Worm (Caenorhabditis elegans) whole organism, L1 larva: ENCODE measurements around the gene folt-1.

Experiments used
- Y116A8C.19 ChIP-seq: sonication (generic microtip); optimal IDR thresholded peaks from 2 replicates; lab custom pipeline; 2016; ENCODE audit warnings: missing compliant biosample characterization, missing genetic modification characterization, borderline replicate concordance
- aha-1 ChIP-seq: fragments of 150-350 bp; optimal IDR thresholded peaks from 2 replicates; lab custom pipeline; 2014; ENCODE audit warnings: missing biosample characterization, missing genetic modification characterization
- ama-1 ChIP-seq: fragments of 150-350 bp; optimal IDR thresholded peaks from 2 replicates; lab custom pipeline; 2014
- blmp-1 ChIP-seq: fragments of 150-350 bp; optimal IDR thresholded peaks from 2 replicates; lab custom pipeline; 2014; ENCODE audit warnings: missing biosample characterization, missing genetic modification characterization
- ceh-63 ChIP-seq: fragments of 200-800 bp; sonication (Bioruptor generic); optimal IDR thresholded peaks from 2 replicates; lab custom pipeline; 2018; ENCODE audit warnings: mild to moderate bottlenecking, missing genetic modification characterization, missing compliant biosample characterization
- ceh-8 ChIP-seq: fragments of 200-800 bp; sonication (Bioruptor generic); optimal IDR thresholded peaks from 2 replicates; lab custom pipeline; 2018; ENCODE audit warnings: mild to moderate bottlenecking, missing genetic modification characterization, moderate library complexity, missing compliant biosample characterization
- dpl-1 ChIP-seq, 3 experiments: fragments of 150-350 bp in 2 of 3; sonication (generic microtip) in 1 of 3; optimal IDR thresholded peaks; 2 replicates each; lab custom pipeline; 2014 to 2017; ENCODE audit warnings: missing biosample characterization in 3 of 3, missing genetic modification characterization in 3 of 3, missing genetic modification reagents in 3 of 3
- dsc-1 ChIP-seq: sonication (generic microtip); optimal IDR thresholded peaks from 2 replicates; lab custom pipeline; 2016; ENCODE audit warnings: mild to moderate bottlenecking, missing genetic modification characterization, missing compliant biosample characterization
- efl-1 ChIP-seq, 4 experiments: fragments of 150-350 bp; optimal IDR thresholded peaks in 3 of 4; peaks in 1 of 4; 1 replicate in 1 of 4; 2 replicates in 3 of 4; lab custom pipeline; 2014; ENCODE audit warnings: missing biosample characterization in 2 of 4, missing genetic modification characterization in 2 of 4, missing genetic modification reagents in 2 of 4
- egl-13 ChIP-seq: sonication (generic microtip); optimal IDR thresholded peaks from 2 replicates; lab custom pipeline; 2016; ENCODE audit warnings: missing genotype, missing genetic modification reagents, missing genetic modification characterization, missing compliant biosample characterization
- egl-27 ChIP-seq, 2 experiments: fragments of 150-350 bp in 1 of 2; sonication (generic microtip); optimal IDR thresholded peaks; 3 replicates each; lab custom pipeline; 2017 to 2018; ENCODE audit warnings: missing biosample characterization in 2 of 2, missing genetic modification characterization in 2 of 2, missing genetic modification reagents in 2 of 2
- elt-2 ChIP-seq: sonication (generic microtip); optimal IDR thresholded peaks from 2 replicates; lab custom pipeline; 2016; ENCODE audit warnings: missing genetic modification characterization, mild to moderate bottlenecking, inconsistent platforms, missing compliant biosample characterization, missing genetic modification reagents
- elt-3 ChIP-seq, 6 experiments: fragments of 150-350 bp in 1 of 6; sonication (generic microtip); optimal IDR thresholded peaks; 2 replicates each; lab custom pipeline; 2017 to 2018; ENCODE audit warnings: missing biosample characterization in 6 of 6, missing genetic modification characterization in 6 of 6, inconsistent platforms in 1 of 6
- fkh-10 ChIP-seq: sonication (generic microtip); optimal IDR thresholded peaks from 2 replicates; lab custom pipeline; 2017; ENCODE audit warnings: missing biosample characterization, missing genetic modification reagents, missing genetic modification characterization
- grh-1 ChIP-seq: fragments of 200-800 bp; sonication (Bioruptor generic); IDR thresholded peaks from 2 replicates; pipeline ENCODE4 v1.3.6; 2022; ENCODE audit warnings: missing genetic modification reagents, missing genetic modification characterization, missing compliant biosample characterization
- hlh-4 ChIP-seq: sonication (generic microtip); optimal IDR thresholded peaks from 2 replicates; lab custom pipeline; 2016; ENCODE audit warnings: mild to moderate bottlenecking, missing genetic modification characterization, missing compliant biosample characterization
- irx-1 ChIP-seq: sonication (generic microtip); optimal IDR thresholded peaks from 2 replicates; lab custom pipeline; 2016; ENCODE audit warnings: missing genetic modification characterization, missing compliant biosample characterization
- jun-1 ChIP-seq: fragments of 150-350 bp; optimal IDR thresholded peaks from 2 replicates; lab custom pipeline; 2014; ENCODE audit warnings: missing biosample characterization, missing genetic modification reagents, missing genetic modification characterization
- lin-13 ChIP-seq: fragments of 150-350 bp; optimal IDR thresholded peaks from 2 replicates; lab custom pipeline; 2014; ENCODE audit warnings: missing biosample characterization, missing genetic modification reagents, missing genetic modification characterization
- lin-14 ChIP-seq: fragments of 200-800 bp; sonication (Bioruptor generic); optimal IDR thresholded peaks from 2 replicates; lab custom pipeline; 2018; ENCODE audit warnings: mild to moderate bottlenecking, missing genetic modification characterization, moderate library complexity, missing compliant biosample characterization
- lin-15B ChIP-seq: fragments of 150-350 bp; sonication (generic microtip); optimal IDR thresholded peaks from 3 replicates; lab custom pipeline; 2014; ENCODE audit warnings: missing biosample characterization, missing genetic modification characterization
- lin-35 ChIP-seq, 2 experiments: fragments of 150-350 bp; optimal IDR thresholded peaks; 2 replicates each; lab custom pipeline; 2014; ENCODE audit warnings: missing biosample characterization in 2 of 2, missing genetic modification characterization in 2 of 2, missing genetic modification reagents in 2 of 2
- lir-3 ChIP-seq: sonication (generic microtip); optimal IDR thresholded peaks from 2 replicates; lab custom pipeline; 2016; ENCODE audit warnings: mild to moderate bottlenecking, missing genetic modification characterization, moderate library complexity, missing compliant biosample characterization; ENCODE audit not compliant: poor library complexity
- lsy-2 ChIP-seq, 2 experiments: fragments of 150-350 bp; optimal IDR thresholded peaks; 2 replicates each; lab custom pipeline; 2014; ENCODE audit warnings: missing biosample characterization in 2 of 2, missing genetic modification characterization in 2 of 2
- mep-1 ChIP-seq: fragments of 150-350 bp; optimal IDR thresholded peaks from 2 replicates; lab custom pipeline; 2014; ENCODE audit warnings: missing biosample characterization, missing genetic modification characterization
- nhr-19 ChIP-seq: fragments of 200-800 bp; sonication (Bioruptor generic); conservative IDR thresholded peaks from 2 replicates; pipeline ENCODE4 v1.3.6; 2022; ENCODE audit warnings: missing genetic modification characterization, missing compliant biosample characterization
- nhr-20 ChIP-seq: sonication (generic microtip); optimal IDR thresholded peaks from 2 replicates; lab custom pipeline; 2016; ENCODE audit warnings: mild to moderate bottlenecking, missing genetic modification characterization, missing compliant biosample characterization
- nhr-28 ChIP-seq: fragments of 150-350 bp; optimal IDR thresholded peaks from 2 replicates; lab custom pipeline; 2014; ENCODE audit warnings: missing biosample characterization, missing genetic modification characterization
- nhr-47 ChIP-seq: sonication (generic microtip); optimal IDR thresholded peaks from 2 replicates; lab custom pipeline; 2016; ENCODE audit warnings: mild to moderate bottlenecking, missing genetic modification characterization, moderate library complexity, missing compliant biosample characterization
- nhr-71 ChIP-seq: sonication (generic microtip); optimal IDR thresholded peaks from 2 replicates; lab custom pipeline; 2016; ENCODE audit warnings: mild to moderate bottlenecking, missing genetic modification characterization, moderate library complexity, missing compliant biosample characterization
- nhr-76 ChIP-seq: sonication (generic microtip); optimal IDR thresholded peaks from 2 replicates; lab custom pipeline; 2017; ENCODE audit warnings: missing biosample characterization, missing genetic modification characterization
- nhr-77 ChIP-seq: fragments of 150-350 bp; optimal IDR thresholded peaks from 2 replicates; lab custom pipeline; 2014; ENCODE audit warnings: missing biosample characterization, missing genetic modification characterization
- nhr-84 ChIP-seq: sonication (generic microtip); optimal IDR thresholded peaks from 2 replicates; lab custom pipeline; 2017; ENCODE audit warnings: missing biosample characterization, missing genetic modification characterization
- nhr-85 ChIP-seq: sonication (generic microtip); peaks from one replicate; lab custom pipeline; 2016; ENCODE audit warnings: missing genetic modification characterization, inconsistent platforms, missing compliant biosample characterization
- nhr-90 ChIP-seq: sonication (generic microtip); optimal IDR thresholded peaks from 2 replicates; lab custom pipeline; 2016; ENCODE audit warnings: mild to moderate bottlenecking, missing genetic modification characterization, missing compliant biosample characterization; ENCODE audit not compliant: poor library complexity
- rnt-1 ChIP-seq: sonication (generic microtip); optimal IDR thresholded peaks from 2 replicates; lab custom pipeline; 2016; ENCODE audit warnings: mild to moderate bottlenecking, missing genetic modification characterization, moderate library complexity, missing compliant biosample characterization
- snu-23 ChIP-seq: sonication (generic microtip); optimal IDR thresholded peaks from 2 replicates; lab custom pipeline; 2016; ENCODE audit warnings: missing genetic modification characterization, missing compliant biosample characterization
- swsn-7 ChIP-seq: sonication (generic microtip); optimal IDR thresholded peaks from 2 replicates; lab custom pipeline; 2016; ENCODE audit warnings: missing genetic modification characterization, missing compliant biosample characterization
- tbx-2 ChIP-seq: sonication (generic microtip); optimal IDR thresholded peaks from 2 replicates; lab custom pipeline; 2016; ENCODE audit warnings: missing genetic modification characterization, missing compliant biosample characterization
- xbp-1 ChIP-seq: sonication (generic microtip); optimal IDR thresholded peaks from 2 replicates; lab custom pipeline; 2016; ENCODE audit warnings: missing genetic modification characterization, missing compliant biosample characterization
- ztf-4 ChIP-seq: fragments of 150-350 bp; optimal IDR thresholded peaks from 2 replicates; lab custom pipeline; 2014; ENCODE audit warnings: missing biosample characterization, missing genetic modification characterization

folt-1 gene

ce11 chrV:11144694-11145093 is 3.4 kb downstream of the folt-1 start, which contains the start of gene C06H2.7:
Gene C06H2.7, minus strand, starts transcription at chrV:11144794.
- no peak for TF ChIP-seq efl-1 (optimal IDR thresholded peaks at IDR 0.05; lab: Kevin White, UChicago)
- TF ChIP-seq efl-1 (GFP tag; optimal IDR thresholded peaks at IDR 0.05 in 1 of 2; lab: Kevin White, UChicago): peak in 1 of 2 experiments; percentile 7
- TF ChIP-seq lin-13 (GFP tag; lab: Kevin White, UChicago): no peak
- TF ChIP-seq nhr-20 (tag; lab: Kevin White, UChicago): no peak
- TF ChIP-seq mep-1 (tag; lab: Kevin White, UChicago): no peak
- no peak for TF ChIP-seq hlh-4

- TF ChIP-seq rnt-1 (tag; lab: Kevin White, UChicago): no peak
- TF ChIP-seq nhr-28 (tag; lab: Kevin White, UChicago): no peak
- TF ChIP-seq grh-1 (GFP tag; lab: Robert Waterston, UW): peak; percentile 30; the same call in 1 of the 2 replicates
- TF ChIP-seq nhr-47 (tag; lab: Kevin White, UChicago): no peak
- peak; percentile 89 for TF ChIP-seq nhr-85 (tag; lab: Kevin White, UChicago)
- no peak for TF ChIP-seq xbp-1 (tag; lab: Kevin White, UChicago)
- peak; percentile 82 for TF ChIP-seq ama-1
- TF ChIP-seq nhr-71 (tag; lab: Kevin White, UChicago): peak; percentile 40
- TF ChIP-seq nhr-20 (tag; lab: Kevin White, UChicago): peak; percentile 54
- no peak for TF ChIP-seq ceh-63 (GFP tag; lab: Kevin White, UChicago)
- TF ChIP-seq nhr-90 (tag; lab: Kevin White, UChicago): peak; percentile 51
- TF ChIP-seq swsn-7 (tag; lab: Kevin White, UChicago): no peak
- peak; percentile 20 for TF ChIP-seq tbx-2
- TF ChIP-seq lir-3 (tag; lab: Kevin White, UChicago): no peak
- TF ChIP-seq blmp-1 (tag; lab: Kevin White, UChicago): peak; percentile 26
- TF ChIP-seq lin-35 (GFP tag; optimal IDR thresholded peaks at IDR 0.05; lab: Kevin White, UChicago): peak in 1 of 2 experiments; percentile 19
- peak; percentile 50 for TF ChIP-seq snu-23 (GFP tag; lab: Kevin White, UChicago)
- TF ChIP-seq nhr-19: peak; percentile 16; the same call in 1 of the 2 replicates
- peak in 1 of 2 experiments; percentile 8 for TF ChIP-seq lsy-2 (tag; optimal IDR thresholded peaks at IDR 0.05; lab: Kevin White, UChicago)
- peak in 2 of 6 experiments; percentile 60 to 74 for TF ChIP-seq elt-3 (tag; optimal IDR thresholded peaks at IDR 0.05; lab: Kevin White, UChicago)
- peak; percentile 63 for TF ChIP-seq lin-14 (GFP tag; lab: Kevin White, UChicago)
- TF ChIP-seq, all 84 proteins: peak for 14
These were observed 5.9 kb downstream of the folt-1 start, which contains the start of the genes T19C4.24 and nlp-33 for ce11 chrV:11146958-11147779. Gene T19C4.24, minus strand, starts transcription at chrV:11147008. Gene nlp-33, plus strand, starts transcription at chrV:11147346.

- TF ChIP-seq nhr-84 (no peak), nhr-71 (tag; lab: Kevin White, UChicago) (peak; percentile 38), ztf-4 (tag; lab: Kevin White, UChicago) (peak; percentile 18), jun-1 (tag; lab: Kevin White, UChicago) (peak; percentile 9), elt-3 (tag; optimal IDR thresholded peaks at IDR 0.05; lab: Kevin White, UChicago) (peak in 1 of 6 experiments; percentile 76), efl-1 (optimal IDR thresholded peaks at IDR 0.05; lab: Kevin White, UChicago) (no peak), efl-1 (GFP tag; optimal IDR thresholded peaks at IDR 0.05 in 1 of 2; lab: Kevin White, UChicago) (peak in 1 of 2 experiments; percentile 76), lsy-2 (tag; optimal IDR thresholded peaks at IDR 0.05; lab: Kevin White, UChicago) (peak in 1 of 2 experiments; percentile 12), nhr-85 (tag; lab: Kevin White, UChicago) (peak; percentile 86), nhr-90 (tag; lab: Kevin White, UChicago) (peak; percentile 17), irx-1 (tag; lab: Kevin White, UChicago) (no peak)
These were observed 6.5 kb downstream of the folt-1 start for ce11 chrV:11147780-11148144.

ce11 chrV:11148971-11149370 is 7.7 kb downstream of the folt-1 start:
- TF ChIP-seq irx-1 (tag; lab: Kevin White, UChicago) (no peak), nhr-77 (no peak), elt-3 (tag; optimal IDR thresholded peaks at IDR 0.05; lab: Kevin White, UChicago) (peak in 1 of 6 experiments; percentile 48), jun-1 (tag; lab: Kevin White, UChicago) (no peak), fkh-10 (no peak), efl-1 (optimal IDR thresholded peaks at IDR 0.05; lab: Kevin White, UChicago) (no peak), efl-1 (GFP tag; optimal IDR thresholded peaks at IDR 0.05 in 1 of 2; lab: Kevin White, UChicago) (no peak), blmp-1 (tag; lab: Kevin White, UChicago) (peak; percentile 80), mep-1 (tag; lab: Kevin White, UChicago) (peak; percentile 8), aha-1 (no peak), dsc-1 (tag; lab: Kevin White, UChicago) (no peak), egl-27 (tag; optimal IDR thresholded peaks at IDR 0.05; lab: Kevin White, UChicago) (no peak), elt-2 (tag; lab: Kevin White, UChicago) (no peak), ceh-8 (GFP tag; lab: Kevin White, UChicago) (no peak), dpl-1 (GFP tag; optimal IDR thresholded peaks at IDR 0.05; lab: Kevin White, UChicago) (no peak), nhr-76 (tag; lab: Kevin White, UChicago) (no peak), nhr-19 (no peak), lin-15B (tag; lab: Kevin White, UChicago) (no peak), tbx-2 (no peak), egl-13 (no peak), Y116A8C.19 (no peak), swsn-7 (tag; lab: Kevin White, UChicago) (no peak)
